Worm (Caenorhabditis elegans) whole organism, young adult: ENCODE data around the gene npr-12.

Experiments
- F37B4.10 ChIP-seq: fragments of 200-800 bp; sonication (Bioruptor generic); IDR thresholded peaks from 2 replicates; pipeline ENCODE4 v1.3.6; 2022; ENCODE audit warnings: missing genetic modification characterization, missing compliant biosample characterization
- F49E8.2 ChIP-seq: sonication (generic microtip); optimal IDR thresholded peaks from 3 replicates; lab custom pipeline; 2017; ENCODE audit warnings: missing genetic modification characterization, mild to moderate bottlenecking, missing compliant biosample characterization, antibody characterized with exemption, moderate library complexity; ENCODE audit not compliant: insufficient read depth
- nfya-2 ChIP-seq: fragments of 200-800 bp; sonication (Bioruptor generic); IDR thresholded peaks from 2 replicates; pipeline ENCODE4 v1.3.6; 2022; ENCODE audit warnings: missing genetic modification reagents, missing genetic modification characterization, missing compliant biosample characterization
- unc-62 ChIP-seq: fragments of 150-350 bp; optimal IDR thresholded peaks from 2 replicates; lab custom pipeline; 2014; ENCODE audit warnings: missing biosample characterization, missing genetic modification reagents, missing genetic modification characterization

DNA sequence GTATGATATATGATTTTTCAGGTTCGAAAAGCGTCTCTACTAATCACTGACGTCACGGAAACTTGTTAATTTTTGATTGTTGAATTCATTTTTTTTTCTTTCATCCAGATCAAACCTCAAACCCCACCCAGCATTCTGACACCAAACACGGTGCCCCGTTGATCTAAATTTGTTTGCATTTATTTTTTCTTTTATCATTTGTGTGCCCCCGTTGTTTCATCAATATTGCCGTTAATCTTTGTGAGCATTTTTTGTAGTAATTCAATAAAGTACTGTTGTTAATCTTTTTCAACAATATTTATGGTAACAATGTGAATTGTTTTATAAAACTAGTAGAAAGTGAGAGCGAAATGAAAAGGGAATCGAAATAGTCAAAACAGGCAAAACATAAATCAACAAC is 20.6 kb downstream of the npr-12 start:
- TF ChIP-seq F49E8.2 (peak; percentile 4), nfya-2 (GFP tag; lab: Robert Waterston, UW) (no peak), unc-62 (no peak), F37B4.10 (GFP tag; lab: Robert Waterston, UW) (no peak)
